Worm (Caenorhabditis elegans) whole organism, L2 larva: Measurements from ENCODE around the gene idpp-12.

Source experiments
- ama-1 ChIP-seq: fragments of 150-350 bp; optimal IDR thresholded peaks from 2 replicates; lab custom pipeline; 2018; ENCODE audit warnings: inconsistent platforms
- ceh-82 ChIP-seq: fragments of 150-350 bp; optimal IDR thresholded peaks from 2 replicates; lab custom pipeline; 2014; ENCODE audit warnings: missing biosample characterization, missing genetic modification characterization
- peb-1 ChIP-seq: fragments of 150-350 bp; optimal IDR thresholded peaks from 2 replicates; lab custom pipeline; 2014; ENCODE audit warnings: missing biosample characterization, missing genetic modification characterization
- unc-62 ChIP-seq: fragments of 150-350 bp; optimal IDR thresholded peaks from 2 replicates; lab custom pipeline; 2014; ENCODE audit warnings: missing biosample characterization, missing genetic modification reagents, missing genetic modification characterization

ce11 chrIV:3345484-3345883 is 41.7 kb downstream of the idpp-12 start:
- TF ChIP-seq unc-62 (no peak), peb-1 (no peak), ceh-82 (tag; lab: Kevin White, UChicago) (no peak), ama-1 (lab: Kevin White, UChicago) (no peak)
